Worm (Caenorhabditis elegans): Measurements from ENCODE around the gene srw-59.

DNA sequence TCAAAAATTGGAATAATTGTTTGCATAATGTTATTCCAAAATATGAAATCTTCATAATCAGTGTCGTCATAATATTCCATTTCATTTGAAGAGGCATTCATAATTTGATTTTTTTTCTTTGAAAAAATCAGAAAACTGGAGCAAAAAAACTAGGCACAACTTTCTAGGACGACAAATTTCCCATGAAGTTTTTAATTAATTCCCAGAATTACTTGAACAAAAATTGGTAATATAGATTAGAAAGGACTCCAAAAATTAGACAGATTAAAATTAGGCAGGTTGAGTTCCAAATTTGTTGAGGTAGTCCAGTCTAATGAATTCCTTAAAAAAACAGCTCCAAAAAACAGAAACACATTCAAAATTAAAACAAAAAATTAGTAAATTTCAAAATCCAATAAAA, 4.1 kb upstream of the srw-59 start, which contains the start of gene srw-57:
- no peak for TF ChIP-seq ama-1 (optimal IDR thresholded peaks at IDR 0.05)
- TF ChIP-seq nhr-12 (tag; optimal IDR thresholded peaks at IDR 0.05), result no peak
- no peak for TF ChIP-seq skn-1 (tag; optimal IDR thresholded peaks at IDR 0.05)
- TF ChIP-seq unc-39 (tag; optimal IDR thresholded peaks at IDR 0.05), result no peak
- no peak for TF ChIP-seq F13H6.1 (tag; optimal IDR thresholded peaks at IDR 0.05)
- no peak for TF ChIP-seq alr-1 (tag; optimal IDR thresholded peaks at IDR 0.05)
- TF ChIP-seq blmp-1 (tag; optimal IDR thresholded peaks at IDR 0.05; ENCODE audit: insufficient read depth), result no peak
- no peak for TF ChIP-seq egl-27 (tag; optimal IDR thresholded peaks at IDR 0.05)
- no peak for TF ChIP-seq zag-1 (tag; optimal IDR thresholded peaks at IDR 0.05)
- TF ChIP-seq nhr-77 (tag; optimal IDR thresholded peaks at IDR 0.05), result no peak
- no peak for TF ChIP-seq ceh-82 (tag; optimal IDR thresholded peaks at IDR 0.05)
